Fruit fly (Drosophila melanogaster): ENCODE results near the gene CG7131.

CG7131 gene

DNA sequence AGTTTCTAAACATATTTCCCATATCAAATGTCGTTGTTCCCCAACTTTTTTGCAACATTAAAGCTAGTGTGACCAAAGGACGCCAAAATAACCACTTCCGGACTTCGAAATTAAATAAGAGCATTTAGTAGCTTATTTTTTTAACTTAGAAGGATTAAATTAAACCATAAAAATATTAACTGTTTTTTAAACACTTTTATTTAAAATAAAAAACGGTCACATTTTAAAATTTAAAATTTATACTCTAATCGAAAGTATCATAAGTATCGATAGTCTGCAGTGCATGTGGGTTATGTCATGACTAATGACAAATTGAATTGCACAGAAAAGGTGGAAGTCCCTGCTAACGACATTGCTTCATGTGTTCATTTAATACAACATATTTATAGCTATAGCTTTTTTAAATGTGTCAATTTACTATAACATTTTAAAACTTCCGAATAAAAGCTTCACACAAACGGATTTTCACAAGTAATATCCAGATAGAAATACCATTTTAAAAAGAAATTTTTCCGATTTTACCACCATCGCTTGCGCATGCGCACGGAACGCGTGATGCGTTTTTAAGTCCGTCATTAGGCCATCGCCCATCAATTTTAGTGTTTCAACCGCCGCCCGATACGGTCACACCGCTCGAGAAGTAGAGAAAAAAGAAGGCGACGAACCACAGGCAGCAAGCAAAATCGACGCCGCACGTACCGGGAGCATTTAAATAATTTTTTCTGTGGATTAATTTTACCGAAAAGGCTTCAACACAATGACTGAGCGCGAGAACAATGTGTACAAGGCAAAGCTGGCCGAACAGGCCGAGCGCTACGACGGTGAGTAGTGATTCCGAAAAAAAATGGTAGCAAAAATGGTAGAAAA, 46.3 kb downstream of the CG7131 start, which contains the start of the genes CG7156 and 14-3-3epsilon (continued):
- TF ChIP-seq CG17912 (GFP tag; optimal IDR thresholded peaks at IDR 0.05): no peak
- TF ChIP-seq Myb (GFP tag; optimal IDR thresholded peaks at IDR 0.05): peak; percentile 59
- no peak for TF ChIP-seq fu2 (GFP tag; optimal IDR thresholded peaks at IDR 0.05)
- TF ChIP-seq slbo (GFP tag; IDR thresholded peaks at IDR 0.05): peak; percentile 65
- peak; percentile 47 for TF ChIP-seq NfI (GFP tag; optimal IDR thresholded peaks at IDR 0.05)
- no peak for TF ChIP-seq Ssrp (tag; optimal IDR thresholded peaks at IDR 0.05)
- peak; percentile 48 for TF ChIP-seq E2f2 (GFP tag; IDR thresholded peaks at IDR 0.05)
- peak; percentile 88 for TF ChIP-seq CG11504 (tag; optimal IDR thresholded peaks at IDR 0.05)
- TF ChIP-seq pfk (GFP tag; optimal IDR thresholded peaks at IDR 0.05): peak; percentile 7
- TF ChIP-seq CG10979 (tag; optimal IDR thresholded peaks at IDR 0.05): no peak
- peak; percentile 59 for TF ChIP-seq CG13287 (GFP tag; IDR thresholded peaks at IDR 0.05; ENCODE audit: partially characterized antibody)
- peak; percentile 48 for TF ChIP-seq CG15514 (GFP tag; optimal IDR thresholded peaks at IDR 0.05)
- peak; percentile 44 for TF ChIP-seq HLHmδ (GFP tag; optimal IDR thresholded peaks at IDR 0.05)
- peak; percentile 63 for TF ChIP-seq CG32767 (GFP tag; IDR thresholded peaks at IDR 0.05)
- TF ChIP-seq CG10209 (GFP tag; optimal IDR thresholded peaks at IDR 0.05): peak; percentile 1
- peak; percentile 77 for TF ChIP-seq CG12391 (tag; optimal IDR thresholded peaks at IDR 0.05)
- TF ChIP-seq pzg (GFP tag; optimal IDR thresholded peaks at IDR 0.05): peak; percentile 70
- TF ChIP-seq ham (GFP tag; IDR thresholded peaks at IDR 0.05): no peak
- peak; percentile 91 for TF ChIP-seq CG8478 (optimal IDR thresholded peaks at IDR 0.05)
- TF ChIP-seq Hr3 (GFP tag; optimal IDR thresholded peaks at IDR 0.05): peak; percentile 37
- TF ChIP-seq tna (GFP tag; IDR thresholded peaks at IDR 0.05; ENCODE audit: partially characterized antibody): no peak
- no peak for TF ChIP-seq psq (GFP tag; optimal IDR thresholded peaks at IDR 0.05)
- TF ChIP-seq stwl (tag; optimal IDR thresholded peaks at IDR 0.05): peak; percentile 12
- peak; percentile 50 for TF ChIP-seq CG30020 (tag; optimal IDR thresholded peaks at IDR 0.05)
- peak; percentile 60 for TF ChIP-seq Xrp1 (GFP tag; IDR thresholded peaks at IDR 0.05)
- TF ChIP-seq ewg (GFP tag; optimal IDR thresholded peaks at IDR 0.05): peak; percentile 100
- no peak for TF ChIP-seq Ravus (GFP tag; IDR thresholded peaks at IDR 0.05)
- peak; percentile 4 for TF ChIP-seq twi (tag; optimal IDR thresholded peaks at IDR 0.05)
- TF ChIP-seq Fer1 (GFP tag; optimal IDR thresholded peaks at IDR 0.05): peak; percentile 44
- TF ChIP-seq amos (GFP tag; IDR thresholded peaks at IDR 0.05; ENCODE audit: partially characterized antibody): peak; percentile 64
- no peak for TF ChIP-seq CG10565 (GFP tag; optimal IDR thresholded peaks at IDR 0.05)
- TF ChIP-seq lab (GFP tag; optimal IDR thresholded peaks at IDR 0.05): peak; percentile 42
- TF ChIP-seq vvl (GFP tag; IDR thresholded peaks at IDR 0.05): peak; percentile 81
- TF ChIP-seq oc (tag; optimal IDR thresholded peaks at IDR 0.05): peak; percentile 8
- peak; percentile 67 for TF ChIP-seq CG30403 (GFP tag; optimal IDR thresholded peaks at IDR 0.05)
- TF ChIP-seq wdn (GFP tag; IDR thresholded peaks at IDR 0.05): no peak
- TF ChIP-seq CG15696 (tag; optimal IDR thresholded peaks at IDR 0.05): peak; percentile 2
- no peak for TF ChIP-seq sd (tag; optimal IDR thresholded peaks at IDR 0.05)
- TF ChIP-seq CG42726 (GFP tag; IDR thresholded peaks at IDR 0.05; ENCODE audit: partially characterized antibody): peak; percentile 65
- TF ChIP-seq lov (optimal IDR thresholded peaks at IDR 0.05): no peak
- 0 out of 3 replicates have a peak, but pooled peaks have one; percentile 49 for TF ChIP-seq lov (GFP tag; IDR thresholded peaks at IDR 0.05)
- TF ChIP-seq CG4617 (GFP tag; optimal IDR thresholded peaks at IDR 0.05; ENCODE audit: borderline replicate concordance): peak; percentile 40
- peak; percentile 18 for TF ChIP-seq YL-1 (GFP tag; optimal IDR thresholded peaks at IDR 0.05)
- TF ChIP-seq ATbp (GFP tag; optimal IDR thresholded peaks at IDR 0.05): peak; percentile 3
- TF ChIP-seq insv (GFP tag; optimal IDR thresholded peaks at IDR 0.05): peak in 1 of 2 experiments; percentile 21
- TF ChIP-seq bbx (GFP tag; IDR thresholded peaks at IDR 0.05; ENCODE audit: partially characterized antibody): peak; percentile 49
- TF ChIP-seq CG30431 (GFP tag; optimal IDR thresholded peaks at IDR 0.05): no peak
- TF ChIP-seq CG33557 (GFP tag; optimal IDR thresholded peaks at IDR 0.05): peak; percentile 6

Data from whole organism, embryonic.